Fruit fly (Drosophila melanogaster) whole organism, embryonic: ENCODE data around the gene CG31288.

ENCODE experiments used
- Atf6 ChIP-seq: fragments of 200-800 bp; sonication (Bioruptor generic); IDR thresholded peaks from 2 replicates; pipeline ENCODE4 v1.3.6; 2022; ENCODE audit warnings: missing biosample characterization, missing genetic modification characterization
- BEAF-32 ChIP-seq: fragments of 200-800 bp; sonication (Bioruptor generic); optimal IDR thresholded peaks from 3 replicates; lab custom pipeline; 2017; ENCODE audit warnings: missing biosample characterization, missing genetic modification characterization, mild to moderate bottlenecking, moderate library complexity, missing genetic modification reagents
- Blimp-1 ChIP-seq: fragments of 200-800 bp; sonication (Bioruptor generic); optimal IDR thresholded peaks from 3 replicates; lab custom pipeline; 2018; ENCODE audit warnings: missing biosample characterization, missing genetic modification characterization, mild to moderate bottlenecking, moderate library complexity, missing genetic modification reagents
- CG10321 ChIP-seq: fragments of 200-800 bp; sonication (Bioruptor generic); IDR thresholded peaks from 2 replicates; pipeline ENCODE4 v1.3.6; 2022; ENCODE audit warnings: missing biosample characterization, missing genetic modification characterization
- CG11085 ChIP-seq: fragments of 200-800 bp; sonication (Bioruptor generic); IDR thresholded peaks from 2 replicates; pipeline ENCODE4 v1.3.6; 2022; ENCODE audit warnings: missing biosample characterization, missing genetic modification characterization
- CG11093 ChIP-seq: fragments of 200-800 bp; sonication (Bioruptor generic); IDR thresholded peaks from 3 replicates; pipeline ENCODE4 v1.3.6; 2022; ENCODE audit warnings: missing biosample characterization, missing genetic modification characterization
- CG12391 ChIP-seq: fragments of 200-800 bp; sonication (Bioruptor generic); optimal IDR thresholded peaks from 3 replicates; lab custom pipeline; 2018; ENCODE audit warnings: missing biosample characterization, mild to moderate bottlenecking, missing genetic modification characterization, moderate library complexity
- CG12659 ChIP-seq: fragments of 200-800 bp; sonication (Bioruptor generic); optimal IDR thresholded peaks from 3 replicates; lab custom pipeline; 2017; ENCODE audit warnings: mild to moderate bottlenecking, missing biosample characterization, missing genetic modification reagents, missing genetic modification characterization
- CG13287 ChIP-seq: fragments of 200-800 bp; sonication (Bioruptor generic); IDR thresholded peaks from 2 replicates; pipeline ENCODE4 v1.3.6; 2022; ENCODE audit warnings: missing biosample characterization, missing genetic modification characterization; ENCODE audit not compliant: partially characterized antibody
- CG14667 ChIP-seq: fragments of 200-800 bp; sonication (Bioruptor generic); IDR thresholded peaks from 2 replicates; pipeline ENCODE4 v1.3.6; 2022; ENCODE audit warnings: missing biosample characterization, missing genetic modification characterization
- CG15011 ChIP-seq: fragments of 200-800 bp; sonication (Bioruptor generic); optimal IDR thresholded peaks from 3 replicates; lab custom pipeline; 2018; ENCODE audit warnings: missing biosample characterization, mild to moderate bottlenecking, missing genetic modification characterization
- CG34376 ChIP-seq: fragments of 200-800 bp; sonication (Bioruptor generic); optimal IDR thresholded peaks from 2 replicates; lab custom pipeline; 2018; ENCODE audit warnings: missing biosample characterization, mild to moderate bottlenecking, missing genetic modification characterization
- CG34422 ChIP-seq: fragments of 200-800 bp; sonication (Bioruptor generic); IDR thresholded peaks from 3 replicates; pipeline ENCODE4 v1.3.6; 2022; ENCODE audit warnings: missing biosample characterization, missing genetic modification characterization
- CG6791 ChIP-seq: fragments of 200-800 bp; sonication (Bioruptor generic); IDR thresholded peaks from 3 replicates; pipeline ENCODE4 v1.3.6; 2022; ENCODE audit warnings: missing biosample characterization, missing genetic modification characterization; ENCODE audit not compliant: partially characterized antibody
- CG7839 ChIP-seq: fragments of 200-800 bp; sonication (Bioruptor generic); optimal IDR thresholded peaks from 3 replicates; lab custom pipeline; 2018; ENCODE audit warnings: missing biosample characterization, mild to moderate bottlenecking, missing genetic modification characterization, moderate library complexity
- CG7963 ChIP-seq: fragments of 200-800 bp; sonication (Bioruptor generic); IDR thresholded peaks from 3 replicates; pipeline ENCODE4 v1.3.6; 2022; ENCODE audit warnings: missing biosample characterization, missing genetic modification characterization; ENCODE audit not compliant: partially characterized antibody
- CG8924 ChIP-seq: fragments of 200-800 bp; optimal IDR thresholded peaks from 3 replicates; lab custom pipeline; 2019; ENCODE audit warnings: missing biosample characterization, mild to moderate bottlenecking, missing genetic modification characterization, moderate library complexity
- CkIIα-i1 ChIP-seq: fragments of 200-800 bp; sonication (Bioruptor generic); IDR thresholded peaks from 2 replicates; pipeline ENCODE4 v1.3.6; 2022; ENCODE audit warnings: missing biosample characterization, missing genetic modification characterization
- Dbx ChIP-seq: fragments of 200-800 bp; sonication (Bioruptor generic); IDR thresholded peaks from 3 replicates; pipeline ENCODE4 v1.3.6; 2022; ENCODE audit warnings: missing biosample characterization, missing genetic modification characterization
- E2f2 ChIP-seq: fragments of 200-800 bp; sonication (Bioruptor generic); IDR thresholded peaks from 2 replicates; pipeline ENCODE4 v1.3.6; 2022; ENCODE audit warnings: missing biosample characterization, missing genetic modification characterization
- Eip74EF ChIP-seq, 2 experiments: fragments of 200-800 bp in 1 of 2; fragments of >200 bp in 1 of 2; sonication (Bioruptor generic) in 1 of 2; optimal IDR thresholded peaks; 2 replicates each; lab custom pipeline; 2017 to 2019; ENCODE audit warnings: missing biosample characterization in 2 of 2, missing genetic modification characterization in 2 of 2, mild to moderate bottlenecking in 1 of 2, moderate library complexity in 1 of 2
- HmgD ChIP-seq: fragments of 200-800 bp; sonication (Bioruptor generic); optimal IDR thresholded peaks from 3 replicates; lab custom pipeline; 2016; ENCODE audit warnings: missing biosample characterization, missing genetic modification characterization
- MESR4 ChIP-seq: fragments of 200-800 bp; sonication (Bioruptor generic); optimal IDR thresholded peaks from 2 replicates; lab custom pipeline; 2018; ENCODE audit warnings: missing biosample characterization, mild to moderate bottlenecking, missing genetic modification characterization, moderate library complexity
- Med ChIP-seq: fragments of 200-800 bp; sonication (Bioruptor generic); peaks from one replicate; lab custom pipeline; 2016; ENCODE audit warnings: missing biosample characterization, missing genetic modification characterization, mild to moderate bottlenecking, inconsistent platforms, moderate library complexity
- Rfx ChIP-seq: fragments of 200-800 bp; sonication (Bioruptor generic); IDR thresholded peaks from 2 replicates; pipeline ENCODE4 v1.3.6; 2022; ENCODE audit warnings: missing biosample characterization, missing genetic modification characterization
- Sin3A ChIP-seq: fragments of >200 bp; optimal IDR thresholded peaks from 2 replicates; lab custom pipeline; 2018
- Xrp1 ChIP-seq: fragments of 200-800 bp; sonication (Bioruptor generic); IDR thresholded peaks from 2 replicates; pipeline ENCODE4 v1.3.6; 2022; ENCODE audit warnings: missing biosample characterization, missing genetic modification characterization
- chinmo ChIP-seq: fragments of 200-800 bp; sonication (Bioruptor generic); IDR thresholded peaks from 4 replicates; pipeline ENCODE4 v1.3.6; 2022; ENCODE audit warnings: missing biosample characterization, missing genetic modification characterization; ENCODE audit not compliant: partially characterized antibody
- chm ChIP-seq: fragments of 200-800 bp; sonication (Bioruptor generic); IDR thresholded peaks from 2 replicates; pipeline ENCODE4 v1.3.6; 2022; ENCODE audit warnings: missing biosample characterization, missing genetic modification characterization
- crol ChIP-seq: fragments of 200-800 bp; sonication (Bioruptor generic); IDR thresholded peaks from 2 replicates; pipeline ENCODE4 v1.3.6; 2022; ENCODE audit warnings: missing biosample characterization, missing genetic modification characterization
- dysf ChIP-seq: fragments of 200-800 bp; sonication (Bioruptor generic); IDR thresholded peaks from 3 replicates; pipeline ENCODE4 v1.3.6; 2022; ENCODE audit warnings: missing biosample characterization, missing genetic modification characterization
- ems ChIP-seq: fragments of 200-800 bp; sonication (Bioruptor generic); optimal IDR thresholded peaks from 3 replicates; lab custom pipeline; 2016; ENCODE audit warnings: missing biosample characterization, missing genetic modification characterization
- gcm ChIP-seq: fragments of 200-800 bp; sonication (Bioruptor generic); optimal IDR thresholded peaks from 2 replicates; lab custom pipeline; 2019; ENCODE audit warnings: missing biosample characterization, mild to moderate bottlenecking, missing genetic modification characterization, moderate library complexity
- hbn ChIP-seq: fragments of 200-800 bp; sonication (Bioruptor generic); IDR thresholded peaks from 2 replicates; pipeline ENCODE4 v1.3.6; 2022; ENCODE audit warnings: missing biosample characterization, missing genetic modification characterization; ENCODE audit not compliant: partially characterized antibody
- insv ChIP-seq, 2 experiments: fragments of 200-800 bp; sonication (Bioruptor generic); optimal IDR thresholded peaks; 3 replicates each; lab custom pipeline; 2016 to 2018; ENCODE audit warnings: missing biosample characterization in 2 of 2, missing genetic modification characterization in 2 of 2
- nom ChIP-seq: fragments of 200-800 bp; sonication (Bioruptor generic); optimal IDR thresholded peaks from 2 replicates; lab custom pipeline; 2017; ENCODE audit warnings: missing biosample characterization, missing genetic modification characterization, mild to moderate bottlenecking, moderate library complexity, missing genetic modification reagents
- scrt ChIP-seq: fragments of 200-800 bp; sonication (Bioruptor generic); optimal IDR thresholded peaks from 2 replicates; lab custom pipeline; 2018; ENCODE audit warnings: missing biosample characterization, mild to moderate bottlenecking, missing genetic modification characterization, moderate library complexity
- sna ChIP-seq: fragments of 200-800 bp; sonication (Bioruptor generic); IDR thresholded peaks from 2 replicates; pipeline ENCODE4 v1.3.6; 2022; ENCODE audit warnings: missing biosample characterization, missing genetic modification characterization; ENCODE audit not compliant: partially characterized antibody
- so ChIP-seq: fragments of 200-800 bp; sonication (Bioruptor generic); IDR thresholded peaks from 3 replicates; pipeline ENCODE4 v1.3.6; 2022; ENCODE audit warnings: missing biosample characterization, missing genetic modification characterization
- stc ChIP-seq: fragments of 200-800 bp; sonication (Bioruptor generic); IDR thresholded peaks from 2 replicates; pipeline ENCODE4 v1.3.6; 2022; ENCODE audit warnings: missing biosample characterization, missing genetic modification characterization

The CG31288 gene

dm6 chr3R:25249145-25250141 is 49.9 kb downstream of the CG31288 start, which contains the start of gene Nup358 (continued):
- TF ChIP-seq scrt (GFP tag; lab: Kevin White, UChicago) (no peak), CkIIα-i1 (GFP tag; lab: Robert Waterston, UW) (no peak), crol (GFP tag; lab: Robert Waterston, UW) (no peak), CG13287 (peak; percentile 97), E2f2 (GFP tag; lab: Robert Waterston, UW) (peak; percentile 74), CG7963 (GFP tag; lab: Robert Waterston, UW) (peak; percentile 97), Med (GFP tag; lab: Kevin White, UChicago) (peak; percentile 72), so (no peak), Rfx (GFP tag; lab: Robert Waterston, UW) (peak; percentile 60), CG11093 (no peak), nom (GFP tag; lab: Kevin White, UChicago) (no peak), MESR4 (GFP tag; lab: Kevin White, UChicago) (peak; percentile 24), CG7839 (tag; lab: Kevin White, UChicago) (no peak), dysf (GFP tag; lab: Robert Waterston, UW) (no peak), chinmo (GFP tag; lab: Robert Waterston, UW) (peak; percentile 98), CG11085 (GFP tag; lab: Robert Waterston, UW) (no peak), ems (GFP tag; lab: Kevin White, UChicago) (no peak), stc (no peak), sna (GFP tag; lab: Robert Waterston, UW) (peak; percentile 90), CG15011 (GFP tag; lab: Kevin White, UChicago) (no peak), HmgD (no peak), Dbx (GFP tag; lab: Robert Waterston, UW) (peak; percentile 54; the same call in 1 of the 3 replicates), Eip74EF (GFP tag; optimal IDR thresholded peaks at IDR 0.05; lab: Kevin White, UChicago) (no peak), CG6791 (GFP tag; lab: Robert Waterston, UW) (peak; percentile 99), Blimp-1 (no peak), CG12391 (tag; lab: Kevin White, UChicago) (peak; percentile 55), CG14667 (GFP tag; lab: Robert Waterston, UW) (no peak), hbn (GFP tag; lab: Robert Waterston, UW) (peak; percentile 97), Atf6 (no peak), CG10321 (GFP tag; lab: Robert Waterston, UW) (no peak), chm (GFP tag; lab: Robert Waterston, UW) (no peak), insv (GFP tag; optimal IDR thresholded peaks at IDR 0.05; lab: Kevin White, UChicago) (no peak), CG8924 (tag; lab: Kevin White, UChicago) (peak; percentile 32), Xrp1 (GFP tag; lab: Robert Waterston, UW) (no peak), CG34422 (peak; percentile 79; the same call in 2 of the 3 replicates), CG12659 (GFP tag; lab: Kevin White, UChicago) (peak; percentile 46), CG34376 (GFP tag; lab: Kevin White, UChicago) (peak; percentile 30), BEAF-32 (GFP tag; lab: Kevin White, UChicago) (peak; percentile 95), gcm (no peak), Sin3A (peak; percentile 75)
- TF ChIP-seq, all 482 proteins: peak for 98
